Worm (Caenorhabditis elegans): Measurements from ENCODE around the gene scrm-7.

Gene scrm-7

ce11 chrV:14746975-14747374 is 32.6 kb downstream of the scrm-7 start:
- TF ChIP-seq bed-3 (GFP tag; optimal IDR thresholded peaks at IDR 0.05) (no peak), lin-32 (GFP tag; optimal IDR thresholded peaks at IDR 0.05) (no peak), snpc-4 (tag; optimal IDR thresholded peaks at IDR 0.05) (no peak), sptf-1 (tag; optimal IDR thresholded peaks at IDR 0.05) (no peak), lsy-2 (tag; optimal IDR thresholded peaks at IDR 0.05) (no peak), ceh-39 (tag; optimal IDR thresholded peaks at IDR 0.05) (no peak), ceh-43 (GFP tag; optimal IDR thresholded peaks at IDR 0.05) (no peak)

ce11 chrV:14744824-14745223 is 34.7 kb downstream of the scrm-7 start:
- TF ChIP-seq elt-3 (tag; optimal IDR thresholded peaks at IDR 0.05) (no peak), flh-1 (GFP tag; optimal IDR thresholded peaks at IDR 0.05) (no peak), snpc-4 (tag; optimal IDR thresholded peaks at IDR 0.05) (no peak), ztf-11 (tag; optimal IDR thresholded peaks at IDR 0.05) (no peak), blmp-1 (tag; optimal IDR thresholded peaks at IDR 0.05) (no peak), unc-62 (GFP tag; optimal IDR thresholded peaks at IDR 0.05) (no peak), nhr-2 (tag; optimal IDR thresholded peaks at IDR 0.05) (no peak), nhr-12 (tag; optimal IDR thresholded peaks at IDR 0.05) (no peak), ham-2 (GFP tag; optimal IDR thresholded peaks at IDR 0.05) (no peak), zip-8 (tag; optimal IDR thresholded peaks at IDR 0.05) (no peak), tbx-8 (GFP tag; optimal IDR thresholded peaks at IDR 0.05) (no peak), ces-1 (GFP tag; optimal IDR thresholded peaks at IDR 0.05) (no peak), nhr-76 (tag; optimal IDR thresholded peaks at IDR 0.05) (no peak)

ce11 chrV:14741233-14741632 is 38.3 kb downstream of the scrm-7 start, which contains the start of gene Y50E8A.6:
TSS of gene Y50E8A.6 (minus strand) at chrV:14741333.
- TF ChIP-seq flh-1 (GFP tag; optimal IDR thresholded peaks at IDR 0.05) (no peak), blmp-1 (tag; optimal IDR thresholded peaks at IDR 0.05) (no peak), hlh-1 (tag; optimal IDR thresholded peaks at IDR 0.05) (no peak), tbx-8 (GFP tag; optimal IDR thresholded peaks at IDR 0.05) (no peak), ceh-39 (tag; optimal IDR thresholded peaks at IDR 0.05) (no peak)

ce11 chrV:14736851-14737250 is 42.7 kb downstream of the scrm-7 start, which contains the start of gene Y50E8A.5:
TSS of gene Y50E8A.5 (minus strand) at chrV:14736951.
- TF ChIP-seq nhr-12 (tag; optimal IDR thresholded peaks at IDR 0.05) = no peak
- no peak for TF ChIP-seq pha-4 (tag; optimal IDR thresholded peaks at IDR 0.05)

- no peak for TF ChIP-seq sem-2 (GFP tag; optimal IDR thresholded peaks at IDR 0.05)
- peak; percentile 89 for TF ChIP-seq ces-1 (GFP tag; optimal IDR thresholded peaks at IDR 0.05)
- peak; percentile 1 for TF ChIP-seq mep-1 (tag; optimal IDR thresholded peaks at IDR 0.05)
These were observed 45.3 kb downstream of the scrm-7 start, which contains the start of gene unc-61 for ce11 chrV:14734187-14734765. TSS of gene unc-61 (minus strand) at chrV:14734237.

- no peak for TF ChIP-seq lin-32 (GFP tag; optimal IDR thresholded peaks at IDR 0.05)
- no peak for TF ChIP-seq nhr-76 (tag; optimal IDR thresholded peaks at IDR 0.05)
- no peak for TF ChIP-seq mab-5 (tag; optimal IDR thresholded peaks at IDR 0.05)
- TF ChIP-seq pha-4 (tag; optimal IDR thresholded peaks at IDR 0.05) = no peak
- TF ChIP-seq nhr-2 (tag; optimal IDR thresholded peaks at IDR 0.05) = no peak
These were observed 50.2 kb downstream of the scrm-7 start, which contains the start of gene oig-3 for ce11 chrV:14729343-14729742. TSS of gene oig-3 (plus strand) at chrV:14729643.

ce11 chrV:14728754-14729153 is 50.8 kb downstream of the scrm-7 start, which contains the start of gene Y50E8A.2:
TSS of gene Y50E8A.2 (minus strand) at chrV:14728854.
- TF ChIP-seq nhr-12 (tag; optimal IDR thresholded peaks at IDR 0.05) (no peak), lin-13 (tag; optimal IDR thresholded peaks at IDR 0.05) (no peak), snpc-4 (tag; optimal IDR thresholded peaks at IDR 0.05) (no peak), sem-2 (GFP tag; optimal IDR thresholded peaks at IDR 0.05) (no peak), cnd-1 (tag; optimal IDR thresholded peaks at IDR 0.05) (no peak)

All from whole organism, mixed stage, embryonic.